Fruit fly (Drosophila melanogaster) whole organism, embryonic: Measurements from ENCODE around the gene CG34409.
A peak's percentile ranks its signal among the peaks of the same experiment; 100 is the strongest.

ENCODE experiments used
- Aef1 ChIP-seq: fragments of 200-800 bp; sonication (Bioruptor generic); IDR thresholded peaks from 3 replicates; pipeline ENCODE4 v1.3.6; 2022; ENCODE audit warnings: missing biosample characterization, missing genetic modification characterization
- Atf-2 ChIP-seq: fragments of 200-800 bp; sonication (Bioruptor generic); optimal IDR thresholded peaks from 2 replicates; lab custom pipeline; 2016; ENCODE audit warnings: missing biosample characterization, missing genetic modification characterization
- C15 ChIP-seq: fragments of 200-800 bp; sonication (Bioruptor generic); IDR thresholded peaks from 3 replicates; pipeline ENCODE4 v1.3.6; 2022; ENCODE audit warnings: missing biosample characterization, missing genetic modification characterization
- CG10209 ChIP-seq: fragments of 200-800 bp; sonication (Bioruptor generic); optimal IDR thresholded peaks from 3 replicates; lab custom pipeline; 2017; ENCODE audit warnings: missing biosample characterization, mild to moderate bottlenecking, missing genetic modification characterization, missing genetic modification reagents
- CG11093 ChIP-seq: fragments of 200-800 bp; sonication (Bioruptor generic); IDR thresholded peaks from 3 replicates; pipeline ENCODE4 v1.3.6; 2022; ENCODE audit warnings: missing biosample characterization, missing genetic modification characterization
- CG13123 ChIP-seq: fragments of 200-800 bp; sonication (Bioruptor generic); optimal IDR thresholded peaks from 2 replicates; lab custom pipeline; 2016; ENCODE audit warnings: missing biosample characterization, missing genetic modification characterization
- CG15073 ChIP-seq: fragments of 200-800 bp; sonication (Bioruptor generic); optimal IDR thresholded peaks from 2 replicates; lab custom pipeline; 2016; ENCODE audit warnings: missing biosample characterization, missing genetic modification characterization
- CG1529 ChIP-seq: fragments of 200-800 bp; sonication (Bioruptor generic); optimal IDR thresholded peaks from 3 replicates; lab custom pipeline; 2018; ENCODE audit warnings: missing biosample characterization, missing genetic modification characterization
- CG17186 ChIP-seq: fragments of 200-800 bp; sonication (Bioruptor generic); optimal IDR thresholded peaks from 3 replicates; lab custom pipeline; 2017; ENCODE audit warnings: missing biosample characterization, missing genetic modification reagents, missing genetic modification characterization
- CG1832 ChIP-seq: fragments of 200-800 bp; sonication (Bioruptor generic); optimal IDR thresholded peaks from 2 replicates; lab custom pipeline; 2017; ENCODE audit warnings: missing biosample characterization, mild to moderate bottlenecking, missing genetic modification characterization, inconsistent platforms
- CG18599 ChIP-seq: fragments of 200-800 bp; sonication (Bioruptor generic); optimal IDR thresholded peaks from 3 replicates; lab custom pipeline; 2017; ENCODE audit warnings: missing biosample characterization, missing genetic modification characterization, mild to moderate bottlenecking, moderate library complexity, missing genetic modification reagents
- CG2202 ChIP-seq: fragments of 200-800 bp; sonication (Bioruptor generic); optimal IDR thresholded peaks from 2 replicates; lab custom pipeline; 2018; ENCODE audit warnings: missing biosample characterization, mild to moderate bottlenecking, missing genetic modification characterization
- CG30431 ChIP-seq: fragments of 200-800 bp; sonication (Bioruptor generic); optimal IDR thresholded peaks from 2 replicates; lab custom pipeline; 2017; ENCODE audit warnings: missing biosample characterization, missing genetic modification characterization
- CG33557 ChIP-seq: fragments of 200-800 bp; sonication (Bioruptor generic); optimal IDR thresholded peaks from 2 replicates; lab custom pipeline; 2019; ENCODE audit warnings: missing biosample characterization, mild to moderate bottlenecking, missing genetic modification characterization, moderate library complexity
- CG42726 ChIP-seq: fragments of 200-800 bp; sonication (Bioruptor generic); IDR thresholded peaks from 2 replicates; pipeline ENCODE4 v1.3.6; 2022; ENCODE audit warnings: missing biosample characterization, missing genetic modification characterization; ENCODE audit not compliant: partially characterized antibody
- CG4730 ChIP-seq: fragments of 200-800 bp; sonication (Bioruptor generic); IDR thresholded peaks from 2 replicates; pipeline ENCODE4 v1.3.6; 2022; ENCODE audit warnings: missing biosample characterization, missing genetic modification characterization
- CG6272 ChIP-seq: fragments of 200-800 bp; sonication (Bioruptor generic); IDR thresholded peaks from 2 replicates; pipeline ENCODE4 v1.3.6; 2022; ENCODE audit warnings: missing biosample characterization, missing genetic modification characterization
- CG6654 ChIP-seq: fragments of 200-800 bp; sonication (Bioruptor generic); optimal IDR thresholded peaks from 2 replicates; lab custom pipeline; 2017; ENCODE audit warnings: missing biosample characterization, mild to moderate bottlenecking, missing genetic modification characterization
- CG8089 ChIP-seq: fragments of 200-800 bp; sonication (Bioruptor generic); optimal IDR thresholded peaks from 3 replicates; lab custom pipeline; 2016; ENCODE audit warnings: missing biosample characterization, missing genetic modification characterization
- CG8290 ChIP-seq, 3 experiments: fragments of 200-800 bp; sonication (Bioruptor generic); optimal IDR thresholded peaks; 2 replicates each; lab custom pipeline; 2016 to 2019; ENCODE audit warnings: missing biosample characterization in 3 of 3, missing genetic modification characterization in 3 of 3, mild to moderate bottlenecking in 2 of 3, moderate library complexity in 1 of 3
- CG9437 ChIP-seq: fragments of 200-800 bp; sonication (Bioruptor generic); optimal IDR thresholded peaks from 2 replicates; lab custom pipeline; 2018; ENCODE audit warnings: missing biosample characterization, mild to moderate bottlenecking, missing genetic modification characterization
- CG9727 ChIP-seq: fragments of 200-800 bp; sonication (Bioruptor generic); optimal IDR thresholded peaks from 3 replicates; lab custom pipeline; 2017; ENCODE audit warnings: missing biosample characterization, mild to moderate bottlenecking, missing genetic modification characterization
- CoRest ChIP-seq: fragments of 200-800 bp; sonication (Bioruptor generic); optimal IDR thresholded peaks from 3 replicates; lab custom pipeline; 2018; ENCODE audit warnings: missing biosample characterization, mild to moderate bottlenecking, missing genetic modification characterization, moderate library complexity
- Ets97D ChIP-seq: fragments of 200-800 bp; sonication (Bioruptor generic); optimal IDR thresholded peaks from 3 replicates; lab custom pipeline; 2016; ENCODE audit warnings: missing biosample characterization, missing genetic modification characterization
- Fer1 ChIP-seq: fragments of 200-800 bp; sonication (Bioruptor generic); optimal IDR thresholded peaks from 2 replicates; lab custom pipeline; 2017; ENCODE audit warnings: missing biosample characterization, mild to moderate bottlenecking, missing genetic modification characterization
- HLHmδ ChIP-seq: fragments of 200-800 bp; sonication (Bioruptor generic); optimal IDR thresholded peaks from 2 replicates; lab custom pipeline; 2018; ENCODE audit warnings: missing biosample characterization, mild to moderate bottlenecking, missing genetic modification characterization, moderate library complexity
- Max ChIP-seq: fragments of 200-800 bp; sonication (Bioruptor generic); optimal IDR thresholded peaks from 2 replicates; lab custom pipeline; 2016; ENCODE audit warnings: missing biosample characterization, mild to moderate bottlenecking, missing genetic modification characterization
- Mrtf ChIP-seq: fragments of 200-800 bp; sonication (Bioruptor generic); IDR thresholded peaks from 3 replicates; pipeline ENCODE4 v1.3.6; 2022; ENCODE audit warnings: missing biosample characterization, missing genetic modification characterization
- NFAT ChIP-seq: fragments of 200-800 bp; sonication (Bioruptor generic); IDR thresholded peaks from 2 replicates; pipeline ENCODE4 v1.3.6; 2022; ENCODE audit warnings: missing biosample characterization, missing genetic modification characterization
- Sox100B ChIP-seq: fragments of 200-800 bp; sonication (Bioruptor generic); optimal IDR thresholded peaks from 3 replicates; lab custom pipeline; 2018; ENCODE audit warnings: missing biosample characterization, mild to moderate bottlenecking, missing genetic modification characterization
- Tbp ChIP-seq: fragments of >200 bp; optimal IDR thresholded peaks from 2 replicates; lab custom pipeline; 2018; ENCODE audit warnings: missing biosample characterization, missing genetic modification characterization
- YL-1 ChIP-seq: fragments of 200-800 bp; sonication (Bioruptor generic); optimal IDR thresholded peaks from 3 replicates; lab custom pipeline; 2017; ENCODE audit warnings: missing biosample characterization, mild to moderate bottlenecking, missing genetic modification characterization
- abd-A ChIP-seq: fragments of 200-800 bp; sonication (Bioruptor generic); optimal IDR thresholded peaks from 3 replicates; lab custom pipeline; 2019; ENCODE audit warnings: missing biosample characterization, mild to moderate bottlenecking, missing genetic modification characterization, moderate library complexity
- al ChIP-seq: fragments of 200-800 bp; sonication (Bioruptor generic); IDR thresholded peaks from 2 replicates; pipeline ENCODE4 v1.3.6; 2022; ENCODE audit warnings: missing biosample characterization, missing genetic modification characterization
- bowl ChIP-seq: fragments of 200-800 bp; sonication (Bioruptor generic); IDR thresholded peaks from 2 replicates; pipeline ENCODE4 v1.3.6; 2022; ENCODE audit warnings: missing biosample characterization, missing genetic modification characterization
- bsh ChIP-seq, 2 experiments: fragments of 200-800 bp; sonication (Bioruptor generic); optimal IDR thresholded peaks; 2 replicates each; lab custom pipeline; 2017 to 2018; ENCODE audit warnings: mild to moderate bottlenecking in 2 of 2, missing biosample characterization in 2 of 2, missing genetic modification characterization in 2 of 2, moderate library complexity in 1 of 2
- ci ChIP-seq: fragments of 200-800 bp; sonication (Bioruptor generic); IDR thresholded peaks from 3 replicates; pipeline ENCODE4 v1.3.6; 2022; ENCODE audit warnings: missing biosample characterization, missing genetic modification characterization
- dan ChIP-seq: fragments of 200-800 bp; sonication (Bioruptor generic); IDR thresholded peaks from 2 replicates; pipeline ENCODE4 v1.3.6; 2022; ENCODE audit warnings: missing biosample characterization, missing genetic modification characterization
- emc ChIP-seq: fragments of 200-800 bp; sonication (Bioruptor generic); optimal IDR thresholded peaks from 2 replicates; lab custom pipeline; 2016; ENCODE audit warnings: missing biosample characterization, missing genetic modification characterization
- ems ChIP-seq: fragments of 200-800 bp; sonication (Bioruptor generic); optimal IDR thresholded peaks from 3 replicates; lab custom pipeline; 2016; ENCODE audit warnings: missing biosample characterization, missing genetic modification characterization
- gce ChIP-seq: fragments of 200-800 bp; sonication (Bioruptor generic); IDR thresholded peaks from 3 replicates; pipeline ENCODE4 v1.3.6; 2022; ENCODE audit warnings: missing biosample characterization, missing genetic modification characterization
- gcm ChIP-seq: fragments of 200-800 bp; sonication (Bioruptor generic); optimal IDR thresholded peaks from 2 replicates; lab custom pipeline; 2019; ENCODE audit warnings: missing biosample characterization, mild to moderate bottlenecking, missing genetic modification characterization, moderate library complexity
- gro ChIP-seq: fragments of 200-800 bp; sonication (Bioruptor generic); optimal IDR thresholded peaks from 2 replicates; lab custom pipeline; 2016; ENCODE audit warnings: missing biosample characterization, missing genetic modification characterization
- h ChIP-seq: fragments of >200 bp; optimal IDR thresholded peaks from 2 replicates; lab custom pipeline; 2017
- lmd ChIP-seq: fragments of 200-800 bp; sonication (Bioruptor generic); IDR thresholded peaks from 2 replicates; pipeline ENCODE4 v1.3.6; 2022; ENCODE audit warnings: missing biosample characterization, missing genetic modification characterization
- onecut ChIP-seq: fragments of 200-800 bp; sonication (Bioruptor generic); IDR thresholded peaks from 2 replicates; pipeline ENCODE4 v1.3.6; 2022; ENCODE audit warnings: missing biosample characterization, missing genetic modification characterization
- sens ChIP-seq: fragments of 200-800 bp; sonication (Bioruptor generic); peaks from one replicate; lab custom pipeline; 2016; ENCODE audit warnings: missing biosample characterization, missing genetic modification characterization
- sqz ChIP-seq: fragments of 200-800 bp; sonication (Bioruptor generic); optimal IDR thresholded peaks from 3 replicates; lab custom pipeline; 2018; ENCODE audit warnings: missing biosample characterization, mild to moderate bottlenecking, missing genetic modification characterization
- vfl ChIP-seq: fragments of 200-800 bp; sonication (Bioruptor generic); optimal IDR thresholded peaks from 2 replicates; lab custom pipeline; 2016; ENCODE audit warnings: missing biosample characterization, missing genetic modification characterization

CG34409 gene

DNA sequence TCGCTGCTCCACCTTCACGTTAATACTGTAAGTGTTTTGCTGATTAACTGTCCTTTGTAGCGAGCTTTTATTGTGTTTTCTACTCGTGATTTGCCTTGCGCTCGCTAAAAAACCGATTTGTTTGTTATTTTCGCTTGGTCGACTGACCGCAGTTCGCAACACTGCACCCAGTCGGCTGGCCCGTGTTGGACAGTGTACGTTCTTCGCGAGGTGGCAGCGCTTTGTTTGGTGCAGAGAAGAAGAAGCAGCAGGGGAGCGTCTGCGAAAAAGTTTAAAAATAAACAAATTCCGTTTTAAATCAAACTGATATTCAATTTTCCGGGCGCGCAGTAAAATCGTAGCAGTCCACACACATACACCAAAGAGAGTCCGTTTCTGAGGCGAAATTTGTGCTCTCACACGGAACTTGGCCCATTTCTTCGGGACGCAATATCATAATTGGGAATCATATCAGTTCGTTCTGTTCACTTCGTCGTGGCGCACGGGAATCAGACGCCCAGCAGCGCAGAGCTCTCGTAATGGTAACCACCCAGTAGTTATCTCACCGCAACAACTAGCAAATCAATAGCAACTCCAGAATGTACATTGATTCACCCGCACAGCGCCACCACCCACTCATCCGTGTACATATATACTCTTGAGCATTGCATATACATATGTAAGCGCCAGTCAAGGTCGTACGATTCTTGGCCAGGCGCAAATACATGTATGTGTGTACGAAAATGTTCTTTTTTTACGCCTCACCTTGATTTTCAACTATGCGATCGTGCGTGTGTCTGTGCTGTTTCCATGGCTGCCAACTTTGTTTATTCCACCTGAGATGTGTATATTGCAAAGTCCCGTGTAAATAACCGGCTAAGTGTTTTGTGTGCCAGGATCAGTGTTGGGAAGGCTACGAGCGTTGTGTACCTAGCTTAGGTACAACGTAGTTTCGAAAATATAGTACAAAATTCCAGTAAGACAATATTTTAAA lies 21.7 kb upstream of the CG34409 start, which contains the start of gene Naa80 (continued):
- no peak for TF ChIP-seq CG6654 (GFP tag; lab: Kevin White, UChicago)
- peak; percentile 9 for TF ChIP-seq Tbp (GFP tag; lab: Kevin White, UChicago)
- TF ChIP-seq CG1529 = no peak
- peak; percentile 41; the same call in 1 of the 2 replicates for TF ChIP-seq onecut
- TF ChIP-seq CG9727 (GFP tag; lab: Kevin White, UChicago) = peak; percentile 24
- no peak for TF ChIP-seq CG2202 (tag; lab: Kevin White, UChicago)
- no peak for TF ChIP-seq CG4730 (GFP tag; lab: Robert Waterston, UW)
- no peak for TF ChIP-seq C15 (GFP tag; lab: Robert Waterston, UW)
- TF ChIP-seq NFAT (GFP tag; lab: Robert Waterston, UW) = peak; percentile 87
- peak; percentile 94 for TF ChIP-seq YL-1 (GFP tag; lab: Kevin White, UChicago)
- peak in 1 of 2 experiments; percentile 35 for TF ChIP-seq bsh (GFP tag; optimal IDR thresholded peaks at IDR 0.05; lab: Kevin White, UChicago)
- no peak for TF ChIP-seq CG33557
- TF ChIP-seq CG42726 = peak; percentile 65
- no peak for TF ChIP-seq Atf-2 (GFP tag; lab: Kevin White, UChicago)
- peak; percentile 6 for TF ChIP-seq CoRest (tag; lab: Kevin White, UChicago)
- TF ChIP-seq CG8290 (GFP tag; optimal IDR thresholded peaks at IDR 0.05; lab: Kevin White, UChicago) = peak; percentile 40
- TF ChIP-seq CG8290 (tag; optimal IDR thresholded peaks at IDR 0.05; lab: Kevin White, UChicago) = peak in 1 of 2 experiments; percentile 90
- peak; percentile 61 for TF ChIP-seq al (GFP tag; lab: Robert Waterston, UW)
- TF ChIP-seq ci (GFP tag; lab: Robert Waterston, UW) = peak; percentile 85
- TF ChIP-seq lmd = peak; percentile 55; the same call in 1 of the 2 replicates
- TF ChIP-seq CG11093 = no peak
- peak; percentile 87 for TF ChIP-seq Ets97D
- peak; percentile 62 for TF ChIP-seq Fer1 (GFP tag; lab: Kevin White, UChicago)
- TF ChIP-seq vfl (GFP tag; lab: Kevin White, UChicago) = peak; percentile 77
- TF ChIP-seq dan (GFP tag; lab: Robert Waterston, UW) = no peak
- no peak for TF ChIP-seq Mrtf (GFP tag; lab: Robert Waterston, UW)
- TF ChIP-seq CG8089 (GFP tag; lab: Kevin White, UChicago) = peak; percentile 16
- TF ChIP-seq CG1832 (GFP tag; lab: Kevin White, UChicago) = no peak
- TF ChIP-seq gcm (GFP tag; lab: Kevin White, UChicago) = no peak
- TF ChIP-seq HLHmδ (GFP tag; lab: Kevin White, UChicago) = peak; percentile 63
- TF ChIP-seq h (lab: Kevin White, UChicago) = no peak
- peak; percentile 74 for TF ChIP-seq CG18599
- TF ChIP-seq CG10209 = peak; percentile 54
- TF ChIP-seq sens (GFP tag; lab: Kevin White, UChicago) = peak; percentile 85
- no peak for TF ChIP-seq CG30431 (GFP tag; lab: Kevin White, UChicago)
- peak; percentile 90 for TF ChIP-seq gro
- TF ChIP-seq CG9437 = no peak
- no peak for TF ChIP-seq Sox100B
- no peak for TF ChIP-seq CG6272 (GFP tag; lab: Robert Waterston, UW)
- no peak for TF ChIP-seq sqz (GFP tag; lab: Kevin White, UChicago)
- TF ChIP-seq CG13123 = peak; percentile 3
- TF ChIP-seq Aef1 (GFP tag; lab: Robert Waterston, UW) = peak; percentile 37; the same call in 1 of the 3 replicates
- TF ChIP-seq CG15073 (GFP tag; lab: Kevin White, UChicago) = no peak
- TF ChIP-seq bowl (GFP tag; lab: Robert Waterston, UW) = no peak
- TF ChIP-seq ems (GFP tag; lab: Kevin White, UChicago) = peak; percentile 75
- TF ChIP-seq gce (GFP tag; lab: Robert Waterston, UW) = no peak
- no peak for TF ChIP-seq abd-A (tag; lab: Kevin White, UChicago)
- peak; percentile 64 for TF ChIP-seq CG17186 (GFP tag; lab: Kevin White, UChicago)
- TF ChIP-seq Max (GFP tag; lab: Kevin White, UChicago) = peak; percentile 57
- TF ChIP-seq emc (GFP tag; lab: Kevin White, UChicago) = peak; percentile 32
